Fruit fly (Drosophila melanogaster) whole organism, embryonic: ENCODE data around the gene Pino.

Experiments
- Bteb2 ChIP-seq: fragments of 200-800 bp; sonication (Bioruptor generic); optimal IDR thresholded peaks from 2 replicates; lab custom pipeline; 2016; ENCODE audit warnings: missing biosample characterization, missing genetic modification characterization
- CG10147 ChIP-seq: fragments of 200-800 bp; sonication (Bioruptor generic); optimal IDR thresholded peaks from 2 replicates; lab custom pipeline; 2019; ENCODE audit warnings: missing biosample characterization, mild to moderate bottlenecking, missing genetic modification characterization, moderate library complexity
- CG10366 ChIP-seq: fragments of 200-800 bp; sonication (Bioruptor generic); IDR thresholded peaks from 2 replicates; pipeline ENCODE4 v1.3.6; 2022; ENCODE audit warnings: missing biosample characterization, missing genetic modification characterization
- CG10654 ChIP-seq: fragments of 200-800 bp; sonication (Bioruptor generic); optimal IDR thresholded peaks from 2 replicates; lab custom pipeline; 2016; ENCODE audit warnings: missing biosample characterization, missing genetic modification characterization
- CG10979 ChIP-seq: fragments of 200-800 bp; sonication (Bioruptor generic); optimal IDR thresholded peaks from 2 replicates; lab custom pipeline; 2018; ENCODE audit warnings: missing biosample characterization, mild to moderate bottlenecking, missing genetic modification characterization, moderate library complexity
- CG11695 ChIP-seq: fragments of 200-800 bp; sonication (Bioruptor generic); IDR thresholded peaks from 3 replicates; pipeline ENCODE4 v1.3.6; 2022; ENCODE audit warnings: missing biosample characterization, missing genetic modification characterization
- CG12071 ChIP-seq: fragments of 200-800 bp; sonication (Bioruptor generic); optimal IDR thresholded peaks from 3 replicates; lab custom pipeline; 2018; ENCODE audit warnings: missing biosample characterization, mild to moderate bottlenecking, missing genetic modification characterization
- CG14050 ChIP-seq: fragments of 200-800 bp; sonication (Bioruptor generic); IDR thresholded peaks from 3 replicates; pipeline ENCODE4 v1.3.6; 2022; ENCODE audit warnings: missing biosample characterization, missing genetic modification characterization
- CG14860 ChIP-seq: fragments of 200-800 bp; sonication (Bioruptor generic); IDR thresholded peaks from 3 replicates; pipeline ENCODE4 v1.3.6; 2022; ENCODE audit warnings: missing biosample characterization, missing genetic modification characterization; ENCODE audit not compliant: partially characterized antibody
- CG15011 ChIP-seq: fragments of 200-800 bp; sonication (Bioruptor generic); optimal IDR thresholded peaks from 3 replicates; lab custom pipeline; 2018; ENCODE audit warnings: missing biosample characterization, mild to moderate bottlenecking, missing genetic modification characterization
- CG1647 ChIP-seq: fragments of 200-800 bp; sonication (Bioruptor generic); optimal IDR thresholded peaks from 3 replicates; lab custom pipeline; 2016; ENCODE audit warnings: missing biosample characterization, missing genetic modification characterization
- CG17186 ChIP-seq: fragments of 200-800 bp; sonication (Bioruptor generic); optimal IDR thresholded peaks from 3 replicates; lab custom pipeline; 2017; ENCODE audit warnings: missing biosample characterization, missing genetic modification reagents, missing genetic modification characterization
- CG17361 ChIP-seq: fragments of 200-800 bp; sonication (Bioruptor generic); IDR thresholded peaks from 3 replicates; pipeline ENCODE4 v1.3.6; 2022; ENCODE audit warnings: missing biosample characterization, missing genetic modification characterization
- CG18599 ChIP-seq: fragments of 200-800 bp; sonication (Bioruptor generic); optimal IDR thresholded peaks from 3 replicates; lab custom pipeline; 2017; ENCODE audit warnings: missing biosample characterization, missing genetic modification characterization, mild to moderate bottlenecking, moderate library complexity, missing genetic modification reagents
- CG18764 ChIP-seq: fragments of 200-800 bp; sonication (Bioruptor generic); optimal IDR thresholded peaks from 3 replicates; lab custom pipeline; 2016; ENCODE audit warnings: missing biosample characterization, missing genetic modification characterization
- CG2202 ChIP-seq: fragments of 200-800 bp; sonication (Bioruptor generic); optimal IDR thresholded peaks from 2 replicates; lab custom pipeline; 2018; ENCODE audit warnings: missing biosample characterization, mild to moderate bottlenecking, missing genetic modification characterization
- CG30431 ChIP-seq: fragments of 200-800 bp; sonication (Bioruptor generic); optimal IDR thresholded peaks from 2 replicates; lab custom pipeline; 2017; ENCODE audit warnings: missing biosample characterization, missing genetic modification characterization
- CG3065 ChIP-seq: fragments of 200-800 bp; sonication (Bioruptor generic); optimal IDR thresholded peaks from 2 replicates; lab custom pipeline; 2016; ENCODE audit warnings: missing biosample characterization, missing genetic modification characterization
- CG31441 ChIP-seq: fragments of 200-800 bp; sonication (Bioruptor generic); IDR thresholded peaks from 2 replicates; pipeline ENCODE4 v1.3.6; 2022; ENCODE audit warnings: missing biosample characterization, missing genetic modification characterization
- CG32532 ChIP-seq: fragments of 200-800 bp; sonication (Bioruptor generic); IDR thresholded peaks from 2 replicates; pipeline ENCODE4 v1.3.6; 2022; ENCODE audit warnings: missing biosample characterization, missing genetic modification characterization
- CG32767 ChIP-seq: fragments of 200-800 bp; sonication (Bioruptor generic); IDR thresholded peaks from 2 replicates; pipeline ENCODE4 v1.3.6; 2022; ENCODE audit warnings: missing biosample characterization, missing genetic modification characterization
- CG3407 ChIP-seq: fragments of 200-800 bp; sonication (Bioruptor generic); optimal IDR thresholded peaks from 2 replicates; lab custom pipeline; 2018; ENCODE audit warnings: missing biosample characterization, mild to moderate bottlenecking, missing genetic modification characterization
- CG34422 ChIP-seq: fragments of 200-800 bp; sonication (Bioruptor generic); IDR thresholded peaks from 3 replicates; pipeline ENCODE4 v1.3.6; 2022; ENCODE audit warnings: missing biosample characterization, missing genetic modification characterization
- CG43689 ChIP-seq: fragments of 200-800 bp; sonication (Bioruptor generic); IDR thresholded peaks from 2 replicates; pipeline ENCODE4 v1.3.6; 2022; ENCODE audit warnings: missing biosample characterization, missing genetic modification characterization
- CG6654 ChIP-seq: fragments of 200-800 bp; sonication (Bioruptor generic); optimal IDR thresholded peaks from 2 replicates; lab custom pipeline; 2017; ENCODE audit warnings: missing biosample characterization, mild to moderate bottlenecking, missing genetic modification characterization
- CG8765 ChIP-seq: fragments of 200-800 bp; sonication (Bioruptor generic); IDR thresholded peaks from 2 replicates; pipeline ENCODE4 v1.3.6; 2022; ENCODE audit warnings: missing biosample characterization, missing genetic modification characterization
- E2f2 ChIP-seq: fragments of 200-800 bp; sonication (Bioruptor generic); IDR thresholded peaks from 2 replicates; pipeline ENCODE4 v1.3.6; 2022; ENCODE audit warnings: missing biosample characterization, missing genetic modification characterization
- H15 ChIP-seq: fragments of 200-800 bp; sonication (Bioruptor generic); IDR thresholded peaks from 3 replicates; pipeline ENCODE4 v1.3.6; 2022; ENCODE audit warnings: missing biosample characterization, missing genetic modification characterization
- HLH3B ChIP-seq: fragments of 200-800 bp; sonication (Bioruptor generic); IDR thresholded peaks from 2 replicates; pipeline ENCODE4 v1.3.6; 2022; ENCODE audit warnings: missing biosample characterization, missing genetic modification characterization
- NC2β ChIP-seq: fragments of 200-800 bp; sonication (Bioruptor generic); optimal IDR thresholded peaks from 2 replicates; lab custom pipeline; 2016; ENCODE audit warnings: missing biosample characterization, missing genetic modification characterization
- Poxn ChIP-seq: fragments of 200-800 bp; sonication (Bioruptor generic); IDR thresholded peaks from 2 replicates; pipeline ENCODE4 v1.3.6; 2022; ENCODE audit warnings: missing biosample characterization, missing genetic modification characterization
- Ravus ChIP-seq: fragments of 200-800 bp; sonication (Bioruptor generic); IDR thresholded peaks from 2 replicates; pipeline ENCODE4 v1.3.6; 2022; ENCODE audit warnings: missing biosample characterization, missing genetic modification characterization
- Sox102F ChIP-seq: fragments of 200-800 bp; sonication (Bioruptor generic); optimal IDR thresholded peaks from 2 replicates; lab custom pipeline; 2018; ENCODE audit warnings: missing biosample characterization, mild to moderate bottlenecking, missing genetic modification characterization, moderate library complexity
- amos ChIP-seq: fragments of 200-800 bp; sonication (Bioruptor generic); IDR thresholded peaks from 2 replicates; pipeline ENCODE4 v1.3.6; 2022; ENCODE audit warnings: missing biosample characterization, missing genetic modification characterization; ENCODE audit not compliant: partially characterized antibody
- cad ChIP-seq: fragments of >200 bp; optimal IDR thresholded peaks from 2 replicates; lab custom pipeline; 2017; ENCODE audit warnings: missing biosample characterization, missing genetic modification characterization
- cwo ChIP-seq: fragments of 200-800 bp; sonication (Bioruptor generic); optimal IDR thresholded peaks from 3 replicates; lab custom pipeline; 2017; ENCODE audit warnings: missing biosample characterization, missing genetic modification characterization, mild to moderate bottlenecking, moderate library complexity, missing genetic modification reagents
- dan ChIP-seq: fragments of 200-800 bp; sonication (Bioruptor generic); IDR thresholded peaks from 2 replicates; pipeline ENCODE4 v1.3.6; 2022; ENCODE audit warnings: missing biosample characterization, missing genetic modification characterization
- dm ChIP-seq: fragments of 200-800 bp; sonication (Bioruptor generic); optimal IDR thresholded peaks from 3 replicates; lab custom pipeline; 2016; ENCODE audit warnings: missing biosample characterization, missing genetic modification characterization
- dmrt99B ChIP-seq: fragments of 200-800 bp; sonication (Bioruptor generic); optimal IDR thresholded peaks from 2 replicates; lab custom pipeline; 2018; ENCODE audit warnings: missing biosample characterization, mild to moderate bottlenecking, missing genetic modification characterization, moderate library complexity
- gce ChIP-seq: fragments of 200-800 bp; sonication (Bioruptor generic); IDR thresholded peaks from 3 replicates; pipeline ENCODE4 v1.3.6; 2022; ENCODE audit warnings: missing biosample characterization, missing genetic modification characterization
- ind ChIP-seq: fragments of 200-800 bp; sonication (Bioruptor generic); optimal IDR thresholded peaks from 3 replicates; lab custom pipeline; 2016; ENCODE audit warnings: missing biosample characterization, missing genetic modification characterization
- kay ChIP-seq: fragments of 200-800 bp; sonication (Bioruptor generic); optimal IDR thresholded peaks from 2 replicates; lab custom pipeline; 2016; ENCODE audit warnings: missing biosample characterization, missing genetic modification characterization
- lab ChIP-seq: fragments of 200-800 bp; sonication (Bioruptor generic); optimal IDR thresholded peaks from 3 replicates; lab custom pipeline; 2017; ENCODE audit warnings: missing biosample characterization, missing genetic modification characterization, mild to moderate bottlenecking, moderate library complexity, missing genetic modification reagents
- lilli ChIP-seq: fragments of 200-800 bp; sonication (Bioruptor generic); optimal IDR thresholded peaks from 3 replicates; lab custom pipeline; 2016; ENCODE audit warnings: missing biosample characterization, missing genetic modification characterization
- lola ChIP-seq, 3 experiments: fragments of >200 bp in 2 of 3; fragments of 200-800 bp in 1 of 3; sonication (Bioruptor generic) in 1 of 3; optimal IDR thresholded peaks; 2 replicates each; lab custom pipeline; 2017 to 2019; ENCODE audit warnings: missing biosample characterization in 3 of 3, missing genetic modification characterization in 3 of 3, mild to moderate bottlenecking in 1 of 3, moderate library complexity in 1 of 3
- otp ChIP-seq: fragments of 200-800 bp; sonication (Bioruptor generic); IDR thresholded peaks from 3 replicates; pipeline ENCODE4, ENCODE4 v1.3.6; 2022; ENCODE audit warnings: missing biosample characterization, missing genetic modification characterization
- ro ChIP-seq: fragments of 200-800 bp; sonication (Bioruptor generic); IDR thresholded peaks from 2 replicates; pipeline ENCODE4 v1.3.6; 2022; ENCODE audit warnings: missing biosample characterization, missing genetic modification characterization
- tna ChIP-seq: fragments of 200-800 bp; sonication (Bioruptor generic); IDR thresholded peaks from 2 replicates; pipeline ENCODE4 v1.3.6; 2022; ENCODE audit warnings: missing biosample characterization, missing genetic modification characterization; ENCODE audit not compliant: partially characterized antibody
- trem ChIP-seq: fragments of 200-800 bp; optimal IDR thresholded peaks from 3 replicates; lab custom pipeline; 2019; ENCODE audit warnings: missing biosample characterization, mild to moderate bottlenecking, missing genetic modification characterization, moderate library complexity
- tx ChIP-seq: fragments of 200-800 bp; sonication (Bioruptor generic); optimal IDR thresholded peaks from 2 replicates; lab custom pipeline; 2016; ENCODE audit warnings: missing biosample characterization, missing genetic modification characterization
- wek ChIP-seq: fragments of 200-800 bp; sonication (Bioruptor generic); optimal IDR thresholded peaks from 3 replicates; lab custom pipeline; 2018; ENCODE audit warnings: missing biosample characterization, mild to moderate bottlenecking, missing genetic modification characterization, moderate library complexity

Gene Pino

DNA sequence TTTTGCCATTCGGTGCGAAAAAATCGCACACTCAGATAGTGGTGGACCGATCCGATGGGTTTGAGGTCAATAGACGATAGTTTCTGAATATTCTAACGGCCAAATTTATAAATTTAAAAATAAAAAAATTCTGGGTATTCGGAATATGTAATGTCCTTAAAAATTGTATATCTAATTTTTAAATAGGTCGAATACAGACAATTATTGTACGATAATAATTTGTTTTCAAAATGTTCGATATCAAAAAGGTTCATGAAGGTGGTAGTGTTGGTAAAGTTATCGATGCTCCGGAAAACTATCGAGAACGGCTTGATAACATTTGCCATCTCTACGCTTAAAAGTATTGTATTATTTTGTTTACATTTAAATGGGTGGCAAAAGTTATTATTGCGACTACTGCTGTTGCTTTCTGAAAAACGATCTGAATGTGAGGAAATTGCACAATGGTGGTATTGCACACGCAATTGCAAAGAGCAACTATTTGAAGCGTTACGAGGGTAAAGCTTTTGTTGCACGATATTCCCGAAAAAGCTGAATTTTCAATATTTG is 41.2 kb upstream of the Pino start, which contains the start of the genes CG31922 and Plap (continued):
- TF ChIP-seq cad (no peak), lab (no peak), CG2202 (tag; lab: Kevin White, UChicago) (peak; percentile 9), NC2β (peak; percentile 48), CG18764 (peak; percentile 66), H15 (GFP tag; lab: Robert Waterston, UW) (no peak), E2f2 (GFP tag; lab: Robert Waterston, UW) (peak; percentile 59), CG15011 (GFP tag; lab: Kevin White, UChicago) (no peak), CG14860 (GFP tag; lab: Robert Waterston, UW) (peak; percentile 92), CG32532 (GFP tag; lab: Robert Waterston, UW) (peak; percentile 60), CG30431 (no peak), CG17361 (peak; percentile 77), tx (GFP tag; lab: Kevin White, UChicago) (peak; percentile 41), amos (GFP tag; lab: Robert Waterston, UW) (peak; percentile 82; the same call in 1 of the 2 replicates), HLH3B (GFP tag; lab: Robert Waterston, UW) (no peak; the same call in 1 of the 2 replicates), trem (peak; percentile 86), CG32767 (GFP tag; lab: Robert Waterston, UW) (peak; percentile 36; the same call in 1 of the 2 replicates), Sox102F (GFP tag; lab: Kevin White, UChicago) (no peak), CG43689 (GFP tag; lab: Robert Waterston, UW) (no peak), CG6654 (GFP tag; lab: Kevin White, UChicago) (no peak), CG17186 (GFP tag; lab: Kevin White, UChicago) (peak; percentile 14), CG10366 (GFP tag; lab: Robert Waterston, UW) (peak; percentile 38), CG1647 (GFP tag; lab: Kevin White, UChicago) (peak; percentile 69), CG18599 (peak; percentile 60), CG3407 (GFP tag; lab: Kevin White, UChicago) (no peak), Bteb2 (GFP tag; lab: Kevin White, UChicago) (peak; percentile 56), CG10979 (peak; percentile 54), CG31441 (GFP tag; lab: Robert Waterston, UW) (no peak; the same call in 1 of the 2 replicates), CG8765 (GFP tag; lab: Robert Waterston, UW) (no peak), tna (GFP tag; lab: Robert Waterston, UW) (peak; percentile 38; the same call in 1 of the 2 replicates), kay (GFP tag; lab: Kevin White, UChicago) (peak; percentile 53), gce (GFP tag; lab: Robert Waterston, UW) (no peak), CG10654 (GFP tag; lab: Kevin White, UChicago) (peak; percentile 50), CG34422 (GFP tag; lab: Robert Waterston, UW) (no peak), cwo (GFP tag; lab: Kevin White, UChicago) (peak; percentile 6), otp (GFP tag; lab: Robert Waterston, UW) (no peak), Ravus (GFP tag; lab: Robert Waterston, UW) (no peak), wek (no peak), CG12071 (GFP tag; lab: Kevin White, UChicago) (no peak), dmrt99B (tag; lab: Kevin White, UChicago) (no peak), CG3065 (GFP tag; lab: Kevin White, UChicago) (no peak), lola (GFP tag; optimal IDR thresholded peaks at IDR 0.05; lab: Kevin White, UChicago) (peak in 1 of 3 experiments; percentile 67), dm (peak; percentile 38), Poxn (GFP tag; lab: Robert Waterston, UW) (no peak), lilli (peak; percentile 87), ind (GFP tag; lab: Kevin White, UChicago) (peak; percentile 75), dan (GFP tag; lab: Robert Waterston, UW) (no peak), ro (no peak), CG11695 (GFP tag; lab: Robert Waterston, UW) (no peak), CG14050 (GFP tag; lab: Robert Waterston, UW) (no peak), CG10147 (peak; percentile 76)
